Worm (Caenorhabditis elegans) whole organism, young adult: Measurements from ENCODE around the gene dnj-11.

Experiments
- C17E4.6 ChIP-seq: fragments of 200-800 bp; sonication (Bioruptor generic); IDR thresholded peaks from 2 replicates; pipeline ENCODE4 v1.3.6; 2022; ENCODE audit warnings: missing genetic modification reagents, missing genetic modification characterization, missing compliant biosample characterization
- F22D6.2 ChIP-seq: sonication (generic microtip); optimal IDR thresholded peaks from 2 replicates; lab custom pipeline; 2016; ENCODE audit warnings: mild to moderate bottlenecking, missing genetic modification characterization, missing compliant biosample characterization
- ceh-100 ChIP-seq: fragments of 200-800 bp; sonication (Bioruptor generic); IDR thresholded peaks from 2 replicates; pipeline ENCODE4 v1.3.6; 2022; ENCODE audit warnings: missing genetic modification reagents, missing genetic modification characterization, missing compliant biosample characterization
- ekl-4 ChIP-seq: fragments of 200-800 bp; sonication (Bioruptor generic); IDR thresholded peaks from 2 replicates; pipeline ENCODE4 v1.3.6; 2022; ENCODE audit warnings: missing genetic modification reagents, missing genetic modification characterization, missing compliant biosample characterization
- mcd-1 ChIP-seq: fragments of 200-800 bp; sonication (Bioruptor generic); IDR thresholded peaks from 2 replicates; pipeline ENCODE4 v1.3.6; 2022; ENCODE audit warnings: missing genetic modification reagents, missing genetic modification characterization, missing compliant biosample characterization
- nfya-1 ChIP-seq: sonication (generic microtip); optimal IDR thresholded peaks from 2 replicates; lab custom pipeline; 2017; ENCODE audit warnings: antibody characterized with exemption, missing compliant biosample characterization, missing genetic modification characterization, borderline replicate concordance; ENCODE audit not compliant: insufficient read depth
- nfyb-1 ChIP-seq: fragments of 200-800 bp; sonication (Bioruptor generic); IDR thresholded peaks from 2 replicates; pipeline ENCODE4 v1.3.6; 2022; ENCODE audit warnings: missing genetic modification reagents, missing genetic modification characterization, missing compliant biosample characterization
- unc-62 ChIP-seq: fragments of 150-350 bp; optimal IDR thresholded peaks from 2 replicates; lab custom pipeline; 2014; ENCODE audit warnings: missing biosample characterization, missing genetic modification reagents, missing genetic modification characterization
- xnd-1 ChIP-seq: sonication (generic microtip); optimal IDR thresholded peaks from 2 replicates; lab custom pipeline; 2016; ENCODE audit warnings: missing genotype, missing genetic modification reagents, missing genetic modification characterization, missing compliant biosample characterization

ce11 chrIV:6621252-6621651 is 35.6 kb downstream of the dnj-11 start, which contains the start of gene C01B10.3:
- TF ChIP-seq nfya-1 (tag; lab: Kevin White, UChicago) (no peak), unc-62 (GFP tag; lab: Kevin White, UChicago) (no peak), ceh-100 (no peak), mcd-1 (GFP tag; lab: Robert Waterston, UW) (no peak), ekl-4 (GFP tag; lab: Robert Waterston, UW) (no peak), nfyb-1 (no peak), C17E4.6 (GFP tag; lab: Robert Waterston, UW) (no peak), F22D6.2 (tag; lab: Kevin White, UChicago) (no peak), xnd-1 (no peak)
